In genomic region chrIV:14610942-14611724, ce11 we compare ENCODE assay signal across 8 worm cellular contexts.
A peak's percentile ranks its signal among the peaks of the same experiment; 100 is the strongest.
TF ChIP-seq lines count a peak whose summit lies in the region.

No protein-coding gene starts in this region.

TF ChIP-seq in whole organism, L1 larva, 84 proteins besides CTCF, POLR2A, EP300 and RAD21 (continues in another document):
- TF ChIP-seq ets-5 (GFP tag; IDR thresholded peaks at IDR 0.05; lab: Robert Waterston, UW): no peak
- TF ChIP-seq lin-39 (tag; optimal IDR thresholded peaks at IDR 0.05; lab: Kevin White, UChicago): no peak
- no peak for TF ChIP-seq mef-2 (tag; optimal IDR thresholded peaks at IDR 0.05; lab: Kevin White, UChicago)
- TF ChIP-seq xbp-1 (tag; optimal IDR thresholded peaks at IDR 0.05; lab: Kevin White, UChicago): no peak
- peak; percentile 11 to 45 for TF ChIP-seq lin-35 (GFP tag; optimal IDR thresholded peaks at IDR 0.05; lab: Kevin White, UChicago)
- TF ChIP-seq snu-23 (GFP tag; optimal IDR thresholded peaks at IDR 0.05; lab: Kevin White, UChicago): peak; percentile 72
- no peak for TF ChIP-seq dsc-1 (tag; optimal IDR thresholded peaks at IDR 0.05; lab: Kevin White, UChicago)
- TF ChIP-seq jun-1 (tag; optimal IDR thresholded peaks at IDR 0.05; lab: Kevin White, UChicago): no peak
- no peak for TF ChIP-seq ceh-63 (GFP tag; optimal IDR thresholded peaks at IDR 0.05; lab: Kevin White, UChicago)
- TF ChIP-seq nhr-19 (GFP tag; conservative IDR thresholded peaks at IDR 0.05; lab: Robert Waterston, UW): peak; percentile 74
- TF ChIP-seq grh-1 (GFP tag; IDR thresholded peaks at IDR 0.05; lab: Robert Waterston, UW): peak; percentile 47; the same call in 1 of the 2 replicates
- no peak for TF ChIP-seq ceh-88 (GFP tag; IDR thresholded peaks at IDR 0.05; lab: Robert Waterston, UW)

TF ChIP-seq in whole organism, L2 larva, 48 proteins besides CTCF, POLR2A, EP300 and RAD21 (continues in another document):
- TF ChIP-seq sma-3 (GFP tag; optimal IDR thresholded peaks at IDR 0.05; lab: Kevin White, UChicago) (peak; percentile 64), ZK546.5 (tag; optimal IDR thresholded peaks at IDR 0.05; lab: Kevin White, UChicago) (no peak), nhr-25 (tag; optimal IDR thresholded peaks at IDR 0.05; lab: Kevin White, UChicago) (peak; percentile 83), C34F6.9 (tag; optimal IDR thresholded peaks at IDR 0.05; lab: Kevin White, UChicago) (peak; percentile 27), snpc-4 (tag; optimal IDR thresholded peaks at IDR 0.05; lab: Kevin White, UChicago) (no peak), dmd-4 (tag; optimal IDR thresholded peaks at IDR 0.05; lab: Kevin White, UChicago) (no peak), unc-62 (GFP tag; optimal IDR thresholded peaks at IDR 0.05; lab: Kevin White, UChicago) (no peak), mab-5 (tag; optimal IDR thresholded peaks at IDR 0.05; lab: Kevin White, UChicago) (no peak), nhr-11 (tag; optimal IDR thresholded peaks at IDR 0.05; lab: Kevin White, UChicago) (peak; percentile 45), aly-2 (tag; optimal IDR thresholded peaks at IDR 0.05; lab: Kevin White, UChicago) (no peak), mdl-1 (tag; optimal IDR thresholded peaks at IDR 0.05; lab: Kevin White, UChicago) (peak in 1 of 2 experiments; percentile 7), nhr-10 (tag; optimal IDR thresholded peaks at IDR 0.05; lab: Kevin White, UChicago) (no peak)

TF ChIP-seq in whole organism, L3 larva, 47 proteins besides CTCF, POLR2A, EP300 and RAD21 (continues in another document):
- TF ChIP-seq egl-27 (tag; optimal IDR thresholded peaks at IDR 0.05; lab: Kevin White, UChicago): no peak
- no peak for TF ChIP-seq eor-1 (tag; optimal IDR thresholded peaks at IDR 0.05; lab: Kevin White, UChicago)
- peak; percentile 43 for TF ChIP-seq pqm-1 (tag; optimal IDR thresholded peaks at IDR 0.05; lab: Kevin White, UChicago)
- no peak for TF ChIP-seq mml-1 (tag; optimal IDR thresholded peaks at IDR 0.05; lab: Kevin White, UChicago)
- peak; percentile 21 for TF ChIP-seq unc-62 (GFP tag; optimal IDR thresholded peaks at IDR 0.05; lab: Kevin White, UChicago)
- peak; percentile 59 for TF ChIP-seq lin-15B (tag; optimal IDR thresholded peaks at IDR 0.05; lab: Kevin White, UChicago)
- TF ChIP-seq snpc-4 (tag; optimal IDR thresholded peaks at IDR 0.05; lab: Kevin White, UChicago): peak; percentile 65
- TF ChIP-seq egl-5 (tag; optimal IDR thresholded peaks at IDR 0.05; lab: Kevin White, UChicago): no peak
- TF ChIP-seq fkh-10 (GFP tag; optimal IDR thresholded peaks at IDR 0.05; lab: Kevin White, UChicago): no peak
- no peak for TF ChIP-seq ceh-28 (tag; optimal IDR thresholded peaks at IDR 0.05; lab: Kevin White, UChicago)
- TF ChIP-seq skn-1 (tag; optimal IDR thresholded peaks at IDR 0.05; lab: Kevin White, UChicago): no peak
- TF ChIP-seq nhr-43 (tag; optimal IDR thresholded peaks at IDR 0.05; lab: Kevin White, UChicago; ENCODE audit: poor library complexity, severe bottlenecking): peak; percentile 88

TF ChIP-seq in whole organism, L4 larva, 104 proteins besides CTCF, POLR2A, EP300 and RAD21 (continues in another document):
- TF ChIP-seq nhr-6 (tag; optimal IDR thresholded peaks at IDR 0.05; lab: Kevin White, UChicago): no peak
- TF ChIP-seq daf-8 (GFP tag; IDR thresholded peaks at IDR 0.05; lab: Robert Waterston, UW): no peak
- TF ChIP-seq ceh-28 (tag; optimal IDR thresholded peaks at IDR 0.05; lab: Kevin White, UChicago): no peak
- no peak for TF ChIP-seq lin-39 (tag; optimal IDR thresholded peaks at IDR 0.05; lab: Kevin White, UChicago)
- 0 out of 2 replicates have a peak, but pooled peaks have one; percentile 3 for TF ChIP-seq D1046.2 (GFP tag; IDR thresholded peaks at IDR 0.05; lab: Robert Waterston, UW)
- no peak for TF ChIP-seq fos-1 (tag; optimal IDR thresholded peaks at IDR 0.05; lab: Kevin White, UChicago)
- TF ChIP-seq gei-8 (GFP tag; optimal IDR thresholded peaks at IDR 0.05; lab: Kevin White, UChicago): peak; percentile 59
- TF ChIP-seq dmd-9 (GFP tag; IDR thresholded peaks at IDR 0.05; lab: Robert Waterston, UW): no peak; the same call in 1 of the 2 replicates
- TF ChIP-seq egl-43 (GFP tag; IDR thresholded peaks at IDR 0.05; lab: Robert Waterston, UW): 0 out of 2 replicates have a peak, but pooled peaks have one; percentile 27
- no peak for TF ChIP-seq lin-15B (tag; optimal IDR thresholded peaks at IDR 0.05; lab: Kevin White, UChicago)
- peak; percentile 33 for TF ChIP-seq lir-3 (tag; optimal IDR thresholded peaks at IDR 0.05; lab: Kevin White, UChicago)
- TF ChIP-seq ztf-11 (tag; optimal IDR thresholded peaks at IDR 0.05; lab: Kevin White, UChicago): no peak

TF ChIP-seq in whole organism, early embryonic, 17 proteins besides CTCF, POLR2A, EP300 and RAD21:
- no peak for TF ChIP-seq ceh-36 (tag; optimal IDR thresholded peaks at IDR 0.05; lab: Kevin White, UChicago)
- no peak for TF ChIP-seq hmbx-1 (tag; optimal IDR thresholded peaks at IDR 0.05; lab: Kevin White, UChicago)
- peak; percentile 18; the same call in 1 of the 2 replicates for TF ChIP-seq pes-1 (GFP tag; IDR thresholded peaks at IDR 0.05; lab: Robert Waterston, UW)
- no peak for TF ChIP-seq tbx-37 (GFP tag; conservative IDR thresholded peaks at IDR 0.05; lab: Robert Waterston, UW)
- no peak for TF ChIP-seq tra-4 (tag; optimal IDR thresholded peaks at IDR 0.05; lab: Kevin White, UChicago)

TF ChIP-seq in whole organism, late embryonic, 69 proteins besides CTCF, POLR2A, EP300 and RAD21 (continues in another document):
- TF ChIP-seq rnt-1 (tag; optimal IDR thresholded peaks at IDR 0.05; lab: Kevin White, UChicago): peak; percentile 62
- no peak for TF ChIP-seq fkh-10 (GFP tag; optimal IDR thresholded peaks at IDR 0.05; lab: Kevin White, UChicago)
- TF ChIP-seq ahr-1 (tag; optimal IDR thresholded peaks at IDR 0.05; lab: Kevin White, UChicago): no peak
- TF ChIP-seq ref-2 (tag; optimal IDR thresholded peaks at IDR 0.05; lab: Kevin White, UChicago): peak; percentile 10
- TF ChIP-seq nhr-232 (tag; optimal IDR thresholded peaks at IDR 0.05; lab: Kevin White, UChicago): no peak
- TF ChIP-seq ceh-18 (tag; optimal IDR thresholded peaks at IDR 0.05; lab: Kevin White, UChicago): peak; percentile 85
- no peak for TF ChIP-seq hlh-30 (tag; optimal IDR thresholded peaks at IDR 0.05; lab: Kevin White, UChicago; ENCODE audit: insufficient read depth)
- peak; percentile 10 for TF ChIP-seq unc-55 (GFP tag; optimal IDR thresholded peaks at IDR 0.05; lab: Kevin White, UChicago)
- TF ChIP-seq lin-11 (tag; optimal IDR thresholded peaks at IDR 0.05; lab: Kevin White, UChicago): no peak
- peak; percentile 59 for TF ChIP-seq tbx-2 (tag; optimal IDR thresholded peaks at IDR 0.05; lab: Kevin White, UChicago)
- TF ChIP-seq ceh-2 (tag; optimal IDR thresholded peaks at IDR 0.05; lab: Kevin White, UChicago): peak; percentile 13
- peak; percentile 32 for TF ChIP-seq ceh-31 (tag; optimal IDR thresholded peaks at IDR 0.05; lab: Kevin White, UChicago)
- TF ChIP-seq mec-3 (tag; optimal IDR thresholded peaks at IDR 0.05; lab: Kevin White, UChicago; ENCODE audit: borderline replicate concordance): peak; percentile 41
- TF ChIP-seq che-1 (tag; optimal IDR thresholded peaks at IDR 0.05; lab: Kevin White, UChicago): no peak
- TF ChIP-seq sdc-2 (tag; optimal IDR thresholded peaks at IDR 0.05; lab: Kevin White, UChicago): peak; percentile 11

TF ChIP-seq in whole organism, mixed stage, embryonic, 35 proteins besides CTCF, POLR2A, EP300 and RAD21:
- peak; percentile 76 for TF ChIP-seq blmp-1 (tag; optimal IDR thresholded peaks at IDR 0.05; lab: Kevin White, UChicago)
- no peak for TF ChIP-seq sem-2 (GFP tag; optimal IDR thresholded peaks at IDR 0.05; lab: Kevin White, UChicago)
- peak; percentile 25 for TF ChIP-seq mep-1 (tag; optimal IDR thresholded peaks at IDR 0.05; lab: Kevin White, UChicago)
- TF ChIP-seq ham-2 (GFP tag; optimal IDR thresholded peaks at IDR 0.05; lab: Kevin White, UChicago): peak; percentile 36
- TF ChIP-seq lin-13 (tag; optimal IDR thresholded peaks at IDR 0.05; lab: Kevin White, UChicago): peak; percentile 18
- no peak for TF ChIP-seq mls-2 (tag; optimal IDR thresholded peaks at IDR 0.05; lab: Kevin White, UChicago)
- TF ChIP-seq lin-32 (GFP tag; optimal IDR thresholded peaks at IDR 0.05; lab: Kevin White, UChicago): no peak
- peak; percentile 63 for TF ChIP-seq nhr-237 (tag; optimal IDR thresholded peaks at IDR 0.05; lab: Kevin White, UChicago)
- peak; percentile 10 for TF ChIP-seq pha-4 (tag; optimal IDR thresholded peaks at IDR 0.05; lab: Kevin White, UChicago)
- TF ChIP-seq cnd-1 (tag; optimal IDR thresholded peaks at IDR 0.05; lab: Kevin White, UChicago): no peak
- peak; percentile 19 for TF ChIP-seq unc-120 (tag; optimal IDR thresholded peaks at IDR 0.05; lab: Kevin White, UChicago; ENCODE audit: poor library complexity, severe bottlenecking)
- peak; percentile 3 for TF ChIP-seq hlh-1 (tag; optimal IDR thresholded peaks at IDR 0.05; lab: Kevin White, UChicago)
- TF ChIP-seq nhr-28 (tag; optimal IDR thresholded peaks at IDR 0.05; lab: Kevin White, UChicago): no peak
- peak; percentile 3 for TF ChIP-seq unc-62 (GFP tag; optimal IDR thresholded peaks at IDR 0.05; lab: Kevin White, UChicago)
- no peak for TF ChIP-seq zip-8 (tag; optimal IDR thresholded peaks at IDR 0.05; lab: Kevin White, UChicago)

TF ChIP-seq in whole organism, young adult, 124 proteins besides CTCF, POLR2A, EP300 and RAD21 (continues in another document):
- TF ChIP-seq F39B2.1 (GFP tag; IDR thresholded peaks at IDR 0.05; lab: Robert Waterston, UW) (no peak), zim-3 (tag; optimal IDR thresholded peaks at IDR 0.05; lab: Kevin White, UChicago) (peak; percentile 39), tbp1 (GFP tag; optimal IDR thresholded peaks at IDR 0.05; lab: Kevin White, UChicago) (peak; percentile 88), B0261.1 (tag; optimal IDR thresholded peaks at IDR 0.05; lab: Kevin White, UChicago) (peak; percentile 71), nhr-90 (tag; optimal IDR thresholded peaks at IDR 0.05; lab: Kevin White, UChicago) (peak; percentile 51), lsl-1 (GFP tag; optimal IDR thresholded peaks at IDR 0.05; lab: Kevin White, UChicago) (peak; percentile 24), let-607 (tag; optimal IDR thresholded peaks at IDR 0.05; lab: Kevin White, UChicago) (peak; percentile 7 to 25), F33H1.4 (GFP tag; IDR thresholded peaks at IDR 0.05; lab: Robert Waterston, UW) (peak; percentile 23; the same call in 1 of the 2 replicates), Y67H2A.10 (GFP tag; conservative IDR thresholded peaks at IDR 0.05; lab: Robert Waterston, UW) (peak; percentile 14; the same call in 1 of the 2 replicates), F22D6.2 (tag; optimal IDR thresholded peaks at IDR 0.05; lab: Kevin White, UChicago) (peak; percentile 22), dox-1 (GFP tag; IDR thresholded peaks at IDR 0.05; lab: Robert Waterston, UW) (peak; percentile 74), lir-1 (GFP tag; conservative IDR thresholded peaks at IDR 0.05; lab: Robert Waterston, UW) (peak; percentile 4; the same call in 1 of the 2 replicates), B0336.3 (GFP tag; IDR thresholded peaks at IDR 0.05; lab: Robert Waterston, UW) (peak; percentile 67; the same call in 1 of the 2 replicates), attf-5 (GFP tag; optimal IDR thresholded peaks at IDR 0.05; lab: Kevin White, UChicago) (peak; percentile 53), madf-3 (GFP tag; IDR thresholded peaks at IDR 0.05; lab: Robert Waterston, UW) (0 out of 2 replicates have a peak, but pooled peaks have one; percentile 51), ccch-3 (GFP tag; optimal IDR thresholded peaks at IDR 0.05; lab: Kevin White, UChicago) (peak; percentile 17)
